Fruit fly (Drosophila melanogaster): ENCODE data around the gene CG6695.

DNA sequence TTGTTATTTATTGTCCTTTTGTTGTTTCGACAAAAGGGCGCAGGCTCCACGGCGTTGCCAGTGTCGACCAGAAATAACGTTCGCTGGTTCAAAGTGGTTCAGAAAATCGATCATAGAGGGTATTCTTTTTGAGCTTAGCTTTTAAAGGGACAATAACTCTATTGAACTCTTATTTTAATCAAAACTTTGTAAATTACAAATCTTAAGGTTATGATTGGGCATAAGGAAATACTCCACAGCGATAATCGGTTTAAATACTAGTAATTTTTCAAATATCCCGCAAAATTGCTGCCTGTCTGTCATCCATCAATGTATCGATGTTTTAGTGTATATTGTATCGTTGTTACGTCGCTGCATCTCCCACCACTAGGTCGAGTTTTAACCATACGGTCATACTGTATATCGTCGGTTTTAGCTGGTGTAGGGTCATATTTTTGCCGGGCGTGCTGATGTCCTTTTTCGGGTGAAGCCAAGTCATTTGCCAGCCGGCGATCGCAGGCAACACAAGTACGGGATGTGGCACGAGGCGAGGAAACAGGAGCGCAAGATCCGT lies at the start of gene CG6695, which contains the start of gene CG31125:
- TF ChIP-seq fd96Ca (GFP tag; IDR thresholded peaks at IDR 0.05) (no peak), CG12605 (GFP tag; IDR thresholded peaks at IDR 0.05) (no peak)
